Worm (Caenorhabditis elegans) whole organism, late embryonic: ENCODE data around the gene srd-7.

Source experiments
- K02D7.2 ChIP-seq: sonication (generic microtip); optimal IDR thresholded peaks from 2 replicates; lab custom pipeline; 2017; ENCODE audit warnings: mild to moderate bottlenecking, missing genetic modification characterization, missing compliant biosample characterization
- K09A11.1 ChIP-seq: sonication (generic microtip); optimal IDR thresholded peaks from 2 replicates; lab custom pipeline; 2017; ENCODE audit warnings: antibody characterized with exemption, mild to moderate bottlenecking, missing genetic modification characterization, missing compliant biosample characterization; ENCODE audit not compliant: insufficient read depth
- ama-1 ChIP-seq: fragments of 150-350 bp; optimal IDR thresholded peaks from 2 replicates; lab custom pipeline; 2014
- ceh-18 ChIP-seq: sonication (generic microtip); optimal IDR thresholded peaks from 2 replicates; lab custom pipeline; 2016; ENCODE audit warnings: missing genetic modification characterization, missing compliant biosample characterization
- ceh-24 ChIP-seq: sonication (generic microtip); optimal IDR thresholded peaks from 2 replicates; lab custom pipeline; 2016; ENCODE audit warnings: mild to moderate bottlenecking, missing genetic modification characterization, missing compliant biosample characterization
- ceh-34 ChIP-seq: sonication (generic microtip); optimal IDR thresholded peaks from 2 replicates; lab custom pipeline; 2016; ENCODE audit warnings: mild to moderate bottlenecking, missing genetic modification characterization, missing compliant biosample characterization
- ceh-48 ChIP-seq: sonication (generic microtip); optimal IDR thresholded peaks from 2 replicates; lab custom pipeline; 2016; ENCODE audit warnings: missing genetic modification characterization, inconsistent platforms, missing compliant biosample characterization
- ceh-9 ChIP-seq: sonication (generic microtip); optimal IDR thresholded peaks from 2 replicates; lab custom pipeline; 2016; ENCODE audit warnings: mild to moderate bottlenecking, missing genetic modification characterization, inconsistent platforms, missing compliant biosample characterization
- elt-2 ChIP-seq: sonication (generic microtip); optimal IDR thresholded peaks from 2 replicates; lab custom pipeline; 2016; ENCODE audit warnings: missing genetic modification reagents, missing genetic modification characterization, missing compliant biosample characterization
- elt-4 ChIP-seq: sonication (generic microtip); optimal IDR thresholded peaks from 2 replicates; lab custom pipeline; 2016; ENCODE audit warnings: missing genetic modification characterization, missing compliant biosample characterization
- eyg-1 ChIP-seq: sonication (generic microtip); optimal IDR thresholded peaks from 2 replicates; lab custom pipeline; 2016; ENCODE audit warnings: missing genotype, missing genetic modification characterization, missing compliant biosample characterization
- fax-1 ChIP-seq: sonication (generic microtip); optimal IDR thresholded peaks from 2 replicates; lab custom pipeline; 2016; ENCODE audit warnings: missing genotype, missing genetic modification characterization, missing compliant biosample characterization
- gmeb-2 ChIP-seq: sonication (generic microtip); optimal IDR thresholded peaks from 2 replicates; lab custom pipeline; 2016; ENCODE audit warnings: missing genetic modification characterization, inconsistent platforms, missing compliant biosample characterization
- hlh-30 ChIP-seq: sonication (generic microtip); optimal IDR thresholded peaks from 2 replicates; lab custom pipeline; 2017; ENCODE audit warnings: antibody characterized with exemption, missing genetic modification characterization, missing compliant biosample characterization; ENCODE audit not compliant: insufficient read depth
- hlh-6 ChIP-seq: sonication (generic microtip); optimal IDR thresholded peaks from 2 replicates; lab custom pipeline; 2016; ENCODE audit warnings: missing genotype, missing genetic modification characterization, missing compliant biosample characterization
- hlh-8 ChIP-seq: sonication (generic microtip); optimal IDR thresholded peaks from 2 replicates; lab custom pipeline; 2016; ENCODE audit warnings: missing genotype, missing genetic modification characterization, missing compliant biosample characterization
- lin-11 ChIP-seq: fragments of 200-800 bp; sonication (Bioruptor generic); optimal IDR thresholded peaks from 2 replicates; lab custom pipeline; 2018; ENCODE audit warnings: mild to moderate bottlenecking, missing genetic modification characterization, missing compliant biosample characterization
- madf-2 ChIP-seq: sonication (generic microtip); optimal IDR thresholded peaks from 2 replicates; lab custom pipeline; 2017; ENCODE audit warnings: missing genetic modification characterization, missing compliant biosample characterization
- mec-3 ChIP-seq: sonication (generic microtip); optimal IDR thresholded peaks from 2 replicates; lab custom pipeline; 2016; ENCODE audit warnings: borderline replicate concordance, missing genetic modification characterization, missing compliant biosample characterization
- nhr-232 ChIP-seq: sonication (generic microtip); optimal IDR thresholded peaks from 2 replicates; lab custom pipeline; 2016; ENCODE audit warnings: missing genetic modification characterization, missing compliant biosample characterization
- npax-4 ChIP-seq: sonication (generic microtip); optimal IDR thresholded peaks from 2 replicates; lab custom pipeline; 2016; ENCODE audit warnings: missing genetic modification characterization, missing compliant biosample characterization
- odd-2 ChIP-seq: sonication (generic microtip); optimal IDR thresholded peaks from 2 replicates; lab custom pipeline; 2017; ENCODE audit warnings: antibody characterized with exemption, mild to moderate bottlenecking, missing genetic modification characterization, missing compliant biosample characterization
- pag-3 ChIP-seq: sonication (generic microtip); optimal IDR thresholded peaks from 2 replicates; lab custom pipeline; 2016; ENCODE audit warnings: missing compliant biosample characterization, missing genetic modification characterization, borderline replicate concordance
- pax-1 ChIP-seq: fragments of 150-350 bp; optimal IDR thresholded peaks from 2 replicates; lab custom pipeline; 2014; ENCODE audit warnings: missing biosample characterization, missing genetic modification characterization
- pqm-1 ChIP-seq: sonication (generic microtip); optimal IDR thresholded peaks from 2 replicates; lab custom pipeline; 2016; ENCODE audit warnings: missing genetic modification characterization, missing compliant biosample characterization
- rnt-1 ChIP-seq: sonication (generic microtip); optimal IDR thresholded peaks from 2 replicates; lab custom pipeline; 2016; ENCODE audit warnings: missing genetic modification characterization, missing compliant biosample characterization
- sdc-2 ChIP-seq: sonication (generic microtip); optimal IDR thresholded peaks from 2 replicates; lab custom pipeline; 2016; ENCODE audit warnings: missing genotype, missing genetic modification characterization, missing compliant biosample characterization
- sox-4 ChIP-seq: sonication (generic microtip); optimal IDR thresholded peaks from 2 replicates; lab custom pipeline; 2017; ENCODE audit warnings: mild to moderate bottlenecking, missing genetic modification characterization, inconsistent platforms, missing compliant biosample characterization
- syd-9 ChIP-seq: sonication (generic microtip); optimal IDR thresholded peaks from 2 replicates; lab custom pipeline; 2016; ENCODE audit warnings: mild to moderate bottlenecking, missing genetic modification characterization, moderate library complexity, missing compliant biosample characterization
- tbx-2 ChIP-seq: sonication (generic microtip); optimal IDR thresholded peaks from 2 replicates; lab custom pipeline; 2016; ENCODE audit warnings: missing genetic modification characterization, missing compliant biosample characterization
- ttx-3 ChIP-seq: sonication (generic microtip); optimal IDR thresholded peaks from 2 replicates; lab custom pipeline; 2016; ENCODE audit warnings: missing genetic modification reagents, missing genetic modification characterization, missing compliant biosample characterization
- unc-3 ChIP-seq, 2 experiments: fragments of 200-800 bp in 1 of 2; sonication (Bioruptor generic) in 1 of 2; sonication (generic microtip) in 1 of 2; conservative IDR thresholded peaks in 1 of 2; optimal IDR thresholded peaks in 1 of 2; 2 replicates each; pipeline versions ENCODE4 v1.3.6 to Lab custom; 2016 to 2022; ENCODE audit warnings: missing compliant biosample characterization in 2 of 2, missing genetic modification characterization in 2 of 2, missing genetic modification reagents in 1 of 2
- unc-42 ChIP-seq: sonication (generic microtip); optimal IDR thresholded peaks from 2 replicates; lab custom pipeline; 2016; ENCODE audit warnings: missing genotype, missing genetic modification characterization, missing compliant biosample characterization

Gene srd-7

ce11 chrIV:10773811-10774210 is 12.8 kb downstream of the srd-7 start, which contains the start of gene inpp-1:
Gene inpp-1, minus strand, starts transcription at chrIV:10773911.
- TF ChIP-seq rnt-1 (tag; lab: Kevin White, UChicago), result no peak
- TF ChIP-seq eyg-1 (tag; lab: Kevin White, UChicago), result no peak

- TF ChIP-seq lin-11 (tag; lab: Kevin White, UChicago) (no peak), ceh-34 (tag; lab: Kevin White, UChicago) (no peak), odd-2 (no peak), ama-1 (lab: Kevin White, UChicago) (no peak), rnt-1 (tag; lab: Kevin White, UChicago) (no peak), hlh-8 (tag; lab: Kevin White, UChicago) (no peak), mec-3 (tag; lab: Kevin White, UChicago) (no peak), fax-1 (tag; lab: Kevin White, UChicago) (no peak), hlh-6 (tag; lab: Kevin White, UChicago) (no peak), eyg-1 (tag; lab: Kevin White, UChicago) (no peak), pqm-1 (tag; lab: Kevin White, UChicago) (no peak), elt-2 (tag; lab: Kevin White, UChicago) (no peak), nhr-232 (tag; lab: Kevin White, UChicago) (no peak), unc-3 (GFP tag; conservative IDR thresholded peaks at IDR 0.05; lab: Robert Waterston, UW) (no peak), unc-3 (tag; optimal IDR thresholded peaks at IDR 0.05; lab: Kevin White, UChicago) (no peak)
- TF ChIP-seq, all 69 proteins: peak for 0
Observed at ce11 chrIV:10771296-10771695, 15.3 kb downstream of the srd-7 start.

- TF ChIP-seq pax-1 (tag; lab: Kevin White, UChicago), result no peak
- TF ChIP-seq ceh-48 (tag; lab: Kevin White, UChicago), result no peak
- no peak for TF ChIP-seq elt-4 (tag; lab: Kevin White, UChicago)
- TF ChIP-seq pag-3, result no peak
- TF ChIP-seq ceh-34 (tag; lab: Kevin White, UChicago), result no peak
- TF ChIP-seq ceh-18 (tag; lab: Kevin White, UChicago), result no peak
- TF ChIP-seq K02D7.2 (tag; lab: Kevin White, UChicago), result no peak
- TF ChIP-seq hlh-8 (tag; lab: Kevin White, UChicago), result no peak
- TF ChIP-seq npax-4 (tag; lab: Kevin White, UChicago), result no peak
- no peak for TF ChIP-seq K09A11.1
- no peak for TF ChIP-seq hlh-30 (tag; lab: Kevin White, UChicago)
- no peak for TF ChIP-seq ceh-9 (tag; lab: Kevin White, UChicago)
- TF ChIP-seq tbx-2, result no peak
- TF ChIP-seq sdc-2 (tag; lab: Kevin White, UChicago), result no peak
Observed at ce11 chrIV:10769353-10769752, 17.3 kb downstream of the srd-7 start, which contains the start of gene T25B9.9. Gene T25B9.9, plus strand, starts transcription at chrIV:10769653.

ce11 chrIV:10768146-10768636 is 18.4 kb downstream of the srd-7 start, which contains the start of gene T25B9.8:
Gene T25B9.8, minus strand, starts transcription at chrIV:10768196.
- TF ChIP-seq ama-1 (lab: Kevin White, UChicago), result no peak
- peak; percentile 33 for TF ChIP-seq unc-42 (tag; lab: Kevin White, UChicago)

ce11 chrIV:10766071-10766470 is 20.6 kb downstream of the srd-7 start:
- TF ChIP-seq ceh-18 (tag; lab: Kevin White, UChicago), result no peak
- TF ChIP-seq unc-3 (GFP tag; conservative IDR thresholded peaks at IDR 0.05; lab: Robert Waterston, UW), result no peak
- no peak for TF ChIP-seq unc-3 (tag; optimal IDR thresholded peaks at IDR 0.05; lab: Kevin White, UChicago)
- TF ChIP-seq ceh-24 (tag; lab: Kevin White, UChicago), result no peak
- TF ChIP-seq madf-2, result no peak
- TF ChIP-seq sox-4 (tag; lab: Kevin White, UChicago), result no peak
- TF ChIP-seq mec-3 (tag; lab: Kevin White, UChicago), result no peak
- TF ChIP-seq gmeb-2, result no peak
- TF ChIP-seq syd-9 (tag; lab: Kevin White, UChicago), result no peak
- no peak for TF ChIP-seq ceh-48 (tag; lab: Kevin White, UChicago)
- no peak for TF ChIP-seq tbx-2
- no peak for TF ChIP-seq nhr-232 (tag; lab: Kevin White, UChicago)
- TF ChIP-seq odd-2, result no peak
- no peak for TF ChIP-seq elt-2 (tag; lab: Kevin White, UChicago)
- TF ChIP-seq ttx-3 (tag; lab: Kevin White, UChicago), result no peak
- no peak for TF ChIP-seq ceh-34 (tag; lab: Kevin White, UChicago)
